Fruit fly (Drosophila melanogaster) whole organism, embryonic: ENCODE measurements around the gene ImpE1.

Experiments
- Abd-B ChIP-seq: fragments of 200-800 bp; sonication (Bioruptor generic); optimal IDR thresholded peaks from 2 replicates; lab custom pipeline; 2018; ENCODE audit warnings: missing biosample characterization, mild to moderate bottlenecking, missing genetic modification characterization, moderate library complexity
- Adf1 ChIP-seq: fragments of 200-800 bp; sonication (Bioruptor generic); IDR thresholded peaks from 2 replicates; pipeline ENCODE4 v1.3.6; 2022; ENCODE audit warnings: missing biosample characterization, missing genetic modification characterization
- BEAF-32 ChIP-seq: fragments of 200-800 bp; sonication (Bioruptor generic); optimal IDR thresholded peaks from 3 replicates; lab custom pipeline; 2017; ENCODE audit warnings: missing biosample characterization, missing genetic modification characterization, mild to moderate bottlenecking, moderate library complexity, missing genetic modification reagents
- Bteb2 ChIP-seq: fragments of 200-800 bp; sonication (Bioruptor generic); optimal IDR thresholded peaks from 2 replicates; lab custom pipeline; 2016; ENCODE audit warnings: missing biosample characterization, missing genetic modification characterization
- C15 ChIP-seq: fragments of 200-800 bp; sonication (Bioruptor generic); IDR thresholded peaks from 3 replicates; pipeline ENCODE4 v1.3.6; 2022; ENCODE audit warnings: missing biosample characterization, missing genetic modification characterization
- CG10462 ChIP-seq: fragments of 200-800 bp; sonication (Bioruptor generic); optimal IDR thresholded peaks from 2 replicates; lab custom pipeline; 2016; ENCODE audit warnings: missing biosample characterization, missing genetic modification characterization
- CG10654 ChIP-seq: fragments of 200-800 bp; sonication (Bioruptor generic); optimal IDR thresholded peaks from 2 replicates; lab custom pipeline; 2016; ENCODE audit warnings: missing biosample characterization, missing genetic modification characterization
- CG14050 ChIP-seq: fragments of 200-800 bp; sonication (Bioruptor generic); IDR thresholded peaks from 3 replicates; pipeline ENCODE4 v1.3.6; 2022; ENCODE audit warnings: missing biosample characterization, missing genetic modification characterization
- CG18764 ChIP-seq: fragments of 200-800 bp; sonication (Bioruptor generic); optimal IDR thresholded peaks from 3 replicates; lab custom pipeline; 2016; ENCODE audit warnings: missing biosample characterization, missing genetic modification characterization
- CG2116 ChIP-seq: fragments of 200-800 bp; sonication (Bioruptor generic); optimal IDR thresholded peaks from 3 replicates; lab custom pipeline; 2018; ENCODE audit warnings: missing biosample characterization, mild to moderate bottlenecking, missing genetic modification characterization
- CG3065 ChIP-seq: fragments of 200-800 bp; sonication (Bioruptor generic); optimal IDR thresholded peaks from 2 replicates; lab custom pipeline; 2016; ENCODE audit warnings: missing biosample characterization, missing genetic modification characterization
- CG31365 ChIP-seq: fragments of 200-800 bp; sonication (Bioruptor generic); optimal IDR thresholded peaks from 2 replicates; lab custom pipeline; 2018; ENCODE audit warnings: missing biosample characterization, mild to moderate bottlenecking, missing genetic modification characterization
- CG31388 ChIP-seq: fragments of 200-800 bp; sonication (Bioruptor generic); optimal IDR thresholded peaks from 2 replicates; lab custom pipeline; 2016; ENCODE audit warnings: missing biosample characterization, missing genetic modification characterization
- CG32767 ChIP-seq: fragments of 200-800 bp; sonication (Bioruptor generic); IDR thresholded peaks from 2 replicates; pipeline ENCODE4 v1.3.6; 2022; ENCODE audit warnings: missing biosample characterization, missing genetic modification characterization
- CG3407 ChIP-seq: fragments of 200-800 bp; sonication (Bioruptor generic); optimal IDR thresholded peaks from 2 replicates; lab custom pipeline; 2018; ENCODE audit warnings: missing biosample characterization, mild to moderate bottlenecking, missing genetic modification characterization
- CG5180 ChIP-seq: fragments of 200-800 bp; sonication (Bioruptor generic); optimal IDR thresholded peaks from 3 replicates; lab custom pipeline; 2017; ENCODE audit warnings: missing biosample characterization, missing genetic modification characterization, mild to moderate bottlenecking, moderate library complexity, missing genetic modification reagents
- CG6654 ChIP-seq: fragments of 200-800 bp; sonication (Bioruptor generic); optimal IDR thresholded peaks from 2 replicates; lab custom pipeline; 2017; ENCODE audit warnings: missing biosample characterization, mild to moderate bottlenecking, missing genetic modification characterization
- CG7271 ChIP-seq: fragments of 200-800 bp; sonication (Bioruptor generic); optimal IDR thresholded peaks from 2 replicates; lab custom pipeline; 2018; ENCODE audit warnings: missing biosample characterization, mild to moderate bottlenecking, missing genetic modification characterization, moderate library complexity
- Dp ChIP-seq: fragments of 200-800 bp; sonication (Bioruptor generic); optimal IDR thresholded peaks from 2 replicates; lab custom pipeline; 2018; ENCODE audit warnings: missing biosample characterization, mild to moderate bottlenecking, missing genetic modification characterization, moderate library complexity
- Drgx ChIP-seq: fragments of 200-800 bp; sonication (Bioruptor generic); IDR thresholded peaks from 2 replicates; pipeline ENCODE4 v1.3.6; 2022; ENCODE audit warnings: missing biosample characterization, missing genetic modification characterization
- Hand ChIP-seq: fragments of 200-800 bp; sonication (Bioruptor generic); optimal IDR thresholded peaks from 2 replicates; lab custom pipeline; 2017; ENCODE audit warnings: mild to moderate bottlenecking, missing biosample characterization, missing genetic modification reagents, missing genetic modification characterization
- Max ChIP-seq: fragments of 200-800 bp; sonication (Bioruptor generic); optimal IDR thresholded peaks from 2 replicates; lab custom pipeline; 2016; ENCODE audit warnings: missing biosample characterization, mild to moderate bottlenecking, missing genetic modification characterization
- Nf-YC ChIP-seq: fragments of 200-800 bp; optimal IDR thresholded peaks from 3 replicates; lab custom pipeline; 2019; ENCODE audit warnings: missing biosample characterization, mild to moderate bottlenecking, missing genetic modification characterization, moderate library complexity
- cg ChIP-seq: fragments of 200-800 bp; sonication (Bioruptor generic); optimal IDR thresholded peaks from 3 replicates; lab custom pipeline; 2019; ENCODE audit warnings: missing biosample characterization, mild to moderate bottlenecking, missing genetic modification characterization, moderate library complexity
- chinmo ChIP-seq: fragments of 200-800 bp; sonication (Bioruptor generic); IDR thresholded peaks from 4 replicates; pipeline ENCODE4 v1.3.6; 2022; ENCODE audit warnings: missing biosample characterization, missing genetic modification characterization; ENCODE audit not compliant: partially characterized antibody
- da ChIP-seq: fragments of 200-800 bp; sonication (Bioruptor generic); optimal IDR thresholded peaks from 2 replicates; lab custom pipeline; 2016; ENCODE audit warnings: missing biosample characterization, missing genetic modification characterization
- danr ChIP-seq: fragments of 200-800 bp; sonication (Bioruptor generic); IDR thresholded peaks from 2 replicates; pipeline ENCODE4 v1.3.6; 2022; ENCODE audit warnings: missing biosample characterization, missing genetic modification characterization
- dati ChIP-seq: fragments of 200-800 bp; sonication (Bioruptor generic); IDR thresholded peaks from 2 replicates; pipeline ENCODE4 v1.3.6; 2022; ENCODE audit warnings: missing biosample characterization, missing genetic modification characterization
- dysf ChIP-seq: fragments of 200-800 bp; sonication (Bioruptor generic); IDR thresholded peaks from 3 replicates; pipeline ENCODE4 v1.3.6; 2022; ENCODE audit warnings: missing biosample characterization, missing genetic modification characterization
- ftz-f1 ChIP-seq: fragments of 200-800 bp; sonication (Bioruptor generic); optimal IDR thresholded peaks from 2 replicates; lab custom pipeline; 2016; ENCODE audit warnings: missing biosample characterization, missing genetic modification characterization
- gcm ChIP-seq: fragments of 200-800 bp; sonication (Bioruptor generic); optimal IDR thresholded peaks from 2 replicates; lab custom pipeline; 2019; ENCODE audit warnings: missing biosample characterization, mild to moderate bottlenecking, missing genetic modification characterization, moderate library complexity
- her ChIP-seq: fragments of 200-800 bp; sonication (Bioruptor generic); optimal IDR thresholded peaks from 2 replicates; lab custom pipeline; 2016; ENCODE audit warnings: missing biosample characterization, missing genetic modification characterization
- insv ChIP-seq, 2 experiments: fragments of 200-800 bp; sonication (Bioruptor generic); optimal IDR thresholded peaks; 3 replicates each; lab custom pipeline; 2016 to 2018; ENCODE audit warnings: missing biosample characterization in 2 of 2, missing genetic modification characterization in 2 of 2
- lab ChIP-seq: fragments of 200-800 bp; sonication (Bioruptor generic); optimal IDR thresholded peaks from 3 replicates; lab custom pipeline; 2017; ENCODE audit warnings: missing biosample characterization, missing genetic modification characterization, mild to moderate bottlenecking, moderate library complexity, missing genetic modification reagents
- lbe ChIP-seq: fragments of 200-800 bp; sonication (Bioruptor generic); optimal IDR thresholded peaks from 2 replicates; lab custom pipeline; 2016; ENCODE audit warnings: missing biosample characterization, mild to moderate bottlenecking, missing genetic modification characterization
- mam ChIP-seq: fragments of 200-800 bp; sonication (Bioruptor generic); optimal IDR thresholded peaks from 3 replicates; lab custom pipeline; 2016; ENCODE audit warnings: missing biosample characterization, missing genetic modification characterization
- nerfin-1 ChIP-seq: fragments of 200-800 bp; sonication (Bioruptor generic); optimal IDR thresholded peaks from 3 replicates; lab custom pipeline; 2019; ENCODE audit warnings: missing biosample characterization, mild to moderate bottlenecking, missing genetic modification characterization, moderate library complexity
- pb ChIP-seq: fragments of 200-800 bp; sonication (Bioruptor generic); optimal IDR thresholded peaks from 3 replicates; lab custom pipeline; 2016; ENCODE audit warnings: missing biosample characterization, missing genetic modification characterization
- scrt ChIP-seq: fragments of 200-800 bp; sonication (Bioruptor generic); optimal IDR thresholded peaks from 2 replicates; lab custom pipeline; 2018; ENCODE audit warnings: missing biosample characterization, mild to moderate bottlenecking, missing genetic modification characterization, moderate library complexity
- sisA ChIP-seq: fragments of 200-800 bp; sonication (Bioruptor generic); IDR thresholded peaks from 2 replicates; pipeline ENCODE4 v1.3.6; 2022; ENCODE audit warnings: missing biosample characterization, missing genetic modification characterization
- slou ChIP-seq: fragments of 200-800 bp; sonication (Bioruptor generic); optimal IDR thresholded peaks from 3 replicates; lab custom pipeline; 2016; ENCODE audit warnings: missing biosample characterization, missing genetic modification characterization
- slp2 ChIP-seq: fragments of 200-800 bp; sonication (Bioruptor generic); optimal IDR thresholded peaks from 2 replicates; lab custom pipeline; 2016; ENCODE audit warnings: missing biosample characterization, missing genetic modification characterization
- sna ChIP-seq: fragments of 200-800 bp; sonication (Bioruptor generic); IDR thresholded peaks from 2 replicates; pipeline ENCODE4 v1.3.6; 2022; ENCODE audit warnings: missing biosample characterization, missing genetic modification characterization; ENCODE audit not compliant: partially characterized antibody
- twi ChIP-seq: fragments of 200-800 bp; optimal IDR thresholded peaks from 2 replicates; lab custom pipeline; 2019; ENCODE audit warnings: missing biosample characterization, mild to moderate bottlenecking, missing genetic modification characterization, moderate library complexity
- tx ChIP-seq: fragments of 200-800 bp; sonication (Bioruptor generic); optimal IDR thresholded peaks from 2 replicates; lab custom pipeline; 2016; ENCODE audit warnings: missing biosample characterization, missing genetic modification characterization

Gene ImpE1

DNA sequence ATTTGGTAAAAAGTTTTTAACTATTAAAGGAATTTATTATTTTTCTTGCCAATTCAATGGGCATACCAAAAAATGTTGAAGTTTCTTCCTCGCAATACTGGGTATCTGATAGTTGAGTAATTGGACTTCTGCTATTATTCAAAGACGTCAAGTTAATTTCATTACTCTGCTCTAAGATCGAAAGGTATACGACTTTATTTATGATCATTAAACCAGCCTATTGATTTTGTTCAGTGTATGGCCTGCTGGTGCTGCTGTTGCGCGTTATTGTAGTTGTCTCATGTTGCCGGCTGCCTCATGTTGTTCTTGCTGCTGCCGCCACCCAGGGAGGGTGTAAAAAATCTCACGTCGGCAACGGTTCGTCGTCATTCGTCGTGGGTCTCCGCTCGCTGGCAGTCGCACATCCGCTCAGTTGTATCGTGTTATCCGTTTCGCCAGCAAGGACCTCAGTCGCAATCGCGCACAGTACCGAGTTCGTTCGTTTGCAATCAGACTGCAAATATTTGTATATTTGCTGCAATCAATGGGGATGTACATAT is 23.5 kb downstream of the ImpE1 start, which contains the start of gene CG7120 (continued):
- TF ChIP-seq CG32767 (GFP tag; lab: Robert Waterston, UW) (no peak), sna (no peak), scrt (GFP tag; lab: Kevin White, UChicago) (peak; percentile 36), tx (GFP tag; lab: Kevin White, UChicago) (peak; percentile 4), Dp (no peak), slp2 (GFP tag; lab: Kevin White, UChicago) (peak; percentile 54), her (no peak), CG3065 (GFP tag; lab: Kevin White, UChicago) (no peak), danr (GFP tag; lab: Robert Waterston, UW) (no peak), CG31365 (no peak), CG10654 (GFP tag; lab: Kevin White, UChicago) (peak; percentile 14), chinmo (no peak), Abd-B (GFP tag; lab: Kevin White, UChicago) (no peak), lbe (no peak), CG2116 (peak; percentile 5), CG6654 (GFP tag; lab: Kevin White, UChicago) (no peak), slou (GFP tag; lab: Kevin White, UChicago) (no peak), BEAF-32 (GFP tag; lab: Kevin White, UChicago) (no peak), CG31388 (GFP tag; lab: Kevin White, UChicago) (no peak), dysf (0 out of 3 replicates have a peak, but pooled peaks have one; percentile 29), C15 (no peak), Max (peak; percentile 7), Hand (GFP tag; lab: Kevin White, UChicago) (peak; percentile 48), CG18764 (peak; percentile 24), Bteb2 (GFP tag; lab: Kevin White, UChicago) (peak; percentile 49), ftz-f1 (GFP tag; lab: Kevin White, UChicago) (no peak), insv (GFP tag; optimal IDR thresholded peaks at IDR 0.05; lab: Kevin White, UChicago) (no peak), CG10462 (GFP tag; lab: Kevin White, UChicago) (no peak), sisA (GFP tag; lab: Robert Waterston, UW) (0 out of 2 replicates have a peak, but pooled peaks have one; percentile 25), twi (tag; lab: Kevin White, UChicago) (peak; percentile 33), Nf-YC (tag; lab: Kevin White, UChicago) (no peak), CG7271 (tag; lab: Kevin White, UChicago) (no peak), da (GFP tag; lab: Kevin White, UChicago) (no peak), Adf1 (no peak), CG5180 (GFP tag; lab: Kevin White, UChicago) (peak; percentile 15)

- TF ChIP-seq nerfin-1 (peak; percentile 40), twi (tag; lab: Kevin White, UChicago) (peak; percentile 36), CG3407 (GFP tag; lab: Kevin White, UChicago) (no peak), cg (GFP tag; lab: Kevin White, UChicago) (peak; percentile 65), pb (GFP tag; lab: Kevin White, UChicago) (no peak), Drgx (no peak), dati (no peak), lab (GFP tag; lab: Kevin White, UChicago) (no peak), mam (GFP tag; lab: Kevin White, UChicago) (no peak), gcm (GFP tag; lab: Kevin White, UChicago) (no peak), CG14050 (GFP tag; lab: Robert Waterston, UW) (no peak)
These were observed 24.0 kb downstream of the ImpE1 start for dm6 chr3L:8396187-8396586.
